Worm (Caenorhabditis elegans) whole organism, L4 larva: ENCODE data around the gene R08C7.5.
A peak's percentile ranks its signal among the peaks of the same experiment; 100 is the strongest.

Experiments
- F10B5.3 ChIP-seq: sonication (generic microtip); optimal IDR thresholded peaks from 2 replicates; lab custom pipeline; 2016; ENCODE audit warnings: mild to moderate bottlenecking, missing genetic modification characterization, missing compliant biosample characterization
- F44E2.7 ChIP-seq: fragments of 200-800 bp; sonication (Bioruptor generic); IDR thresholded peaks from 2 replicates; pipeline ENCODE4 v2.1.2; 2022; ENCODE audit warnings: missing genetic modification characterization, missing compliant biosample characterization
- R02D3.7 ChIP-seq: fragments of 150-350 bp; sonication (generic microtip); optimal IDR thresholded peaks from 3 replicates; lab custom pipeline; 2014; ENCODE audit warnings: missing biosample characterization, missing genetic modification characterization
- Y105C5A.15 ChIP-seq: fragments of 200-800 bp; sonication (Bioruptor generic); IDR thresholded peaks from 2 replicates; pipeline ENCODE4 v1.3.6; 2022; ENCODE audit warnings: missing genetic modification characterization, missing compliant biosample characterization
- Y75B8A.6 ChIP-seq: fragments of 200-800 bp; sonication (Bioruptor generic); IDR thresholded peaks from 2 replicates; pipeline ENCODE4 v1.3.6; 2022; ENCODE audit warnings: missing genetic modification reagents, missing genetic modification characterization, missing compliant biosample characterization
- ZK337.2 ChIP-seq: fragments of 200-800 bp; sonication (Bioruptor generic); IDR thresholded peaks from 2 replicates; pipeline ENCODE4 v1.3.6; 2022; ENCODE audit warnings: missing genetic modification reagents, missing genetic modification characterization, missing compliant biosample characterization
- aha-1 ChIP-seq: fragments of 150-350 bp; peaks from one replicate; lab custom pipeline; 2014; ENCODE audit warnings: missing biosample characterization, missing genetic modification characterization
- ama-1 ChIP-seq: fragments of 150-350 bp; optimal IDR thresholded peaks from 2 replicates; lab custom pipeline; 2014; ENCODE audit warnings: inconsistent platforms, mixed read lengths
- attf-4 ChIP-seq: sonication (generic microtip); optimal IDR thresholded peaks from 3 replicates; lab custom pipeline; 2017; ENCODE audit warnings: missing biosample characterization, missing genetic modification characterization
- ceh-32 ChIP-seq: sonication (generic microtip); optimal IDR thresholded peaks from 2 replicates; lab custom pipeline; 2016; ENCODE audit warnings: mild to moderate bottlenecking, missing genetic modification characterization, missing compliant biosample characterization; ENCODE audit not compliant: poor library complexity
- ceh-44 ChIP-seq: fragments of 200-800 bp; sonication (Bioruptor generic); IDR thresholded peaks from 2 replicates; pipeline ENCODE4 v1.3.6; 2022; ENCODE audit warnings: missing genetic modification reagents, missing genetic modification characterization, missing compliant biosample characterization
- ces-1 ChIP-seq: fragments of 150-350 bp; sonication (generic microtip); optimal IDR thresholded peaks from 4 replicates; lab custom pipeline; 2014; ENCODE audit warnings: missing biosample characterization, missing genetic modification reagents, missing genetic modification characterization
- ctbp-1 ChIP-seq: fragments of 200-800 bp; sonication (Bioruptor generic); IDR thresholded peaks from 2 replicates; pipeline ENCODE4 v1.3.6; 2022; ENCODE audit warnings: missing genetic modification reagents, missing genetic modification characterization, missing compliant biosample characterization
- daf-12 ChIP-seq: fragments of 150-350 bp; optimal IDR thresholded peaks from 2 replicates; lab custom pipeline; 2014; ENCODE audit warnings: missing biosample characterization, missing genetic modification reagents, missing genetic modification characterization
- daf-19 ChIP-seq: fragments of 200-800 bp; sonication (Bioruptor generic); conservative IDR thresholded peaks from 2 replicates; pipeline ENCODE4 v1.3.6; 2022; ENCODE audit warnings: missing genetic modification characterization, missing compliant biosample characterization
- daf-8 ChIP-seq: fragments of 200-800 bp; sonication (Bioruptor generic); IDR thresholded peaks from 2 replicates; pipeline ENCODE4 v1.3.6; 2022; ENCODE audit warnings: missing genetic modification characterization, missing compliant biosample characterization
- dmd-6 ChIP-seq: fragments of 200-800 bp; sonication (Bioruptor generic); IDR thresholded peaks from 2 replicates; pipeline ENCODE4 v1.3.6; 2022; ENCODE audit warnings: missing genetic modification reagents, missing genetic modification characterization, missing compliant biosample characterization
- dmd-9 ChIP-seq: fragments of 200-800 bp; sonication (Bioruptor generic); IDR thresholded peaks from 2 replicates; pipeline ENCODE4 v1.3.6; 2022; ENCODE audit warnings: missing genetic modification reagents, missing genetic modification characterization, missing compliant biosample characterization
- dpl-1 ChIP-seq: fragments of 150-350 bp; optimal IDR thresholded peaks from 2 replicates; lab custom pipeline; 2014; ENCODE audit warnings: missing biosample characterization, missing genetic modification reagents, missing genetic modification characterization
- hif-1 ChIP-seq, 2 experiments: sonication (generic microtip); optimal IDR thresholded peaks; 2 replicates each; lab custom pipeline; 2016 to 2017; ENCODE audit warnings: missing compliant biosample characterization in 2 of 2, missing genetic modification characterization in 2 of 2, missing genetic modification reagents in 2 of 2, missing genotype in 2 of 2, mild to moderate bottlenecking in 1 of 2
- hlh-11 ChIP-seq: fragments of 200-800 bp; sonication (Bioruptor generic); optimal IDR thresholded peaks from 2 replicates; lab custom pipeline; 2018; ENCODE audit warnings: mild to moderate bottlenecking, missing genetic modification characterization, missing compliant biosample characterization
- lin-15B ChIP-seq: fragments of 150-350 bp; sonication (generic microtip); optimal IDR thresholded peaks from 3 replicates; lab custom pipeline; 2014; ENCODE audit warnings: missing biosample characterization, missing genetic modification characterization
- lin-39 ChIP-seq: fragments of 150-350 bp; optimal IDR thresholded peaks from 2 replicates; lab custom pipeline; 2014; ENCODE audit warnings: missing biosample characterization, missing genetic modification reagents, missing genetic modification characterization
- lir-3 ChIP-seq: sonication (generic microtip); optimal IDR thresholded peaks from 2 replicates; lab custom pipeline; 2016; ENCODE audit warnings: mild to moderate bottlenecking, missing genetic modification characterization, missing compliant biosample characterization
- lsy-2 ChIP-seq, 2 experiments: fragments of 150-350 bp in 1 of 2; sonication (generic microtip) in 1 of 2; optimal IDR thresholded peaks; 2 replicates each; lab custom pipeline; 2014 to 2017; ENCODE audit warnings: missing biosample characterization in 2 of 2, missing genetic modification characterization in 2 of 2
- madf-5 ChIP-seq, 2 experiments: fragments of 200-800 bp; sonication (Bioruptor generic); IDR thresholded peaks; 2 replicates each; pipeline ENCODE4 v1.3.6; 2022; ENCODE audit warnings: missing compliant biosample characterization in 2 of 2, missing genetic modification characterization in 2 of 2
- madf-9 ChIP-seq: fragments of 200-800 bp; sonication (Bioruptor generic); conservative IDR thresholded peaks from 2 replicates; pipeline ENCODE4 v1.3.6; 2022; ENCODE audit warnings: missing genetic modification reagents, missing genetic modification characterization, missing compliant biosample characterization
- mxl-2 ChIP-seq: fragments of 200-800 bp; sonication (Bioruptor generic); conservative IDR thresholded peaks from 2 replicates; pipeline ENCODE4 v1.3.6; 2022; ENCODE audit warnings: missing genetic modification reagents, missing genetic modification characterization, missing compliant biosample characterization
- nhr-10 ChIP-seq: fragments of 150-350 bp; optimal IDR thresholded peaks from 2 replicates; lab custom pipeline; 2014; ENCODE audit warnings: missing biosample characterization, missing genetic modification characterization
- nhr-11 ChIP-seq: fragments of 150-350 bp; optimal IDR thresholded peaks from 2 replicates; lab custom pipeline; 2014; ENCODE audit warnings: missing biosample characterization, missing genetic modification characterization
- nhr-111 ChIP-seq: fragments of 200-800 bp; sonication (Bioruptor generic); optimal IDR thresholded peaks from 2 replicates; lab custom pipeline; 2018; ENCODE audit warnings: mild to moderate bottlenecking, missing genetic modification characterization, missing compliant biosample characterization
- nhr-237 ChIP-seq: sonication (generic microtip); optimal IDR thresholded peaks from 2 replicates; lab custom pipeline; 2017; ENCODE audit warnings: missing biosample characterization, missing genetic modification characterization
- nhr-25 ChIP-seq: sonication (generic microtip); optimal IDR thresholded peaks from 2 replicates; lab custom pipeline; 2017; ENCODE audit warnings: missing genetic modification characterization, mild to moderate bottlenecking, missing compliant biosample characterization, antibody characterized with exemption, moderate library complexity, borderline replicate concordance; ENCODE audit not compliant: insufficient read depth
- nhr-41 ChIP-seq: fragments of 200-800 bp; sonication (Bioruptor generic); IDR thresholded peaks from 2 replicates; pipeline ENCODE4 v1.3.6; 2022; ENCODE audit warnings: missing genetic modification reagents, missing genetic modification characterization, missing compliant biosample characterization
- nhr-48 ChIP-seq: sonication (generic microtip); optimal IDR thresholded peaks from 2 replicates; lab custom pipeline; 2016; ENCODE audit warnings: mild to moderate bottlenecking, missing genetic modification characterization, missing compliant biosample characterization
- nhr-6 ChIP-seq: fragments of 150-350 bp; optimal IDR thresholded peaks from 2 replicates; lab custom pipeline; 2014; ENCODE audit warnings: missing biosample characterization, missing genetic modification characterization
- pha-4 ChIP-seq, 2 experiments: fragments of 150-350 bp in 1 of 2; fragments of 200-800 bp in 1 of 2; sonication (Bioruptor generic) in 1 of 2; IDR thresholded peaks in 1 of 2; optimal IDR thresholded peaks in 1 of 2; 2 replicates each; pipeline versions ENCODE4 v1.3.6 to Lab custom; 2014 to 2022; ENCODE audit warnings: missing genetic modification characterization in 2 of 2, missing genetic modification reagents in 2 of 2, missing biosample characterization in 1 of 2, missing compliant biosample characterization in 1 of 2
- php-3 ChIP-seq: fragments of 200-800 bp; sonication (Bioruptor generic); IDR thresholded peaks from 2 replicates; pipeline ENCODE4 v1.3.6; 2022; ENCODE audit warnings: missing genetic modification reagents, missing genetic modification characterization, missing compliant biosample characterization
- pqm-1 ChIP-seq: sonication (generic microtip); optimal IDR thresholded peaks from 2 replicates; lab custom pipeline; 2017; ENCODE audit warnings: missing biosample characterization, missing genetic modification characterization
- set-16 ChIP-seq: fragments of 200-800 bp; sonication (Bioruptor generic); IDR thresholded peaks from 2 replicates; pipeline ENCODE4 v1.3.6; 2022; ENCODE audit warnings: missing genetic modification reagents, missing genetic modification characterization, missing compliant biosample characterization
- snpc-1.2 ChIP-seq: fragments of 200-800 bp; sonication (Bioruptor generic); IDR thresholded peaks from 2 replicates; pipeline ENCODE4 v1.3.6; 2022; ENCODE audit warnings: missing genetic modification reagents, missing genetic modification characterization, missing compliant biosample characterization
- tag-97 ChIP-seq: fragments of 200-800 bp; sonication (Bioruptor generic); IDR thresholded peaks from 2 replicates; pipeline ENCODE4 v1.3.6; 2022; ENCODE audit warnings: missing genetic modification characterization, missing compliant biosample characterization
- tra-1 ChIP-seq: fragments of 200-800 bp; sonication (Bioruptor generic); IDR thresholded peaks from 2 replicates; pipeline ENCODE4 v1.3.6; 2022; ENCODE audit warnings: missing genetic modification reagents, missing genetic modification characterization, missing compliant biosample characterization
- unc-130 ChIP-seq: sonication (generic microtip); optimal IDR thresholded peaks from 2 replicates; lab custom pipeline; 2016; ENCODE audit warnings: missing genetic modification reagents, missing genetic modification characterization, missing compliant biosample characterization
- unc-39 ChIP-seq: sonication (generic microtip); optimal IDR thresholded peaks from 2 replicates; lab custom pipeline; 2017; ENCODE audit warnings: missing biosample characterization, missing genetic modification characterization
- vab-7 ChIP-seq: fragments of 200-800 bp; sonication (Bioruptor generic); IDR thresholded peaks from 2 replicates; pipeline ENCODE4 v1.3.6; 2022; ENCODE audit warnings: missing genetic modification reagents, missing genetic modification characterization, missing compliant biosample characterization
- zfp-2 ChIP-seq: sonication (generic microtip); optimal IDR thresholded peaks from 2 replicates; lab custom pipeline; 2016; ENCODE audit warnings: mild to moderate bottlenecking, missing genetic modification characterization, missing compliant biosample characterization
- zfp-3 ChIP-seq: fragments of 200-800 bp; sonication (Bioruptor generic); conservative IDR thresholded peaks from 2 replicates; pipeline ENCODE4 v1.3.6; 2022; ENCODE audit warnings: missing genetic modification reagents, missing genetic modification characterization, missing compliant biosample characterization
- zip-2 ChIP-seq: fragments of 150-350 bp; optimal IDR thresholded peaks from 2 replicates; lab custom pipeline; 2014; ENCODE audit warnings: missing biosample characterization, missing genetic modification characterization
- ztf-11 ChIP-seq: fragments of 150-350 bp; optimal IDR thresholded peaks from 2 replicates; lab custom pipeline; 2014; ENCODE audit warnings: missing biosample characterization, missing genetic modification characterization

The R08C7.5 gene

DNA sequence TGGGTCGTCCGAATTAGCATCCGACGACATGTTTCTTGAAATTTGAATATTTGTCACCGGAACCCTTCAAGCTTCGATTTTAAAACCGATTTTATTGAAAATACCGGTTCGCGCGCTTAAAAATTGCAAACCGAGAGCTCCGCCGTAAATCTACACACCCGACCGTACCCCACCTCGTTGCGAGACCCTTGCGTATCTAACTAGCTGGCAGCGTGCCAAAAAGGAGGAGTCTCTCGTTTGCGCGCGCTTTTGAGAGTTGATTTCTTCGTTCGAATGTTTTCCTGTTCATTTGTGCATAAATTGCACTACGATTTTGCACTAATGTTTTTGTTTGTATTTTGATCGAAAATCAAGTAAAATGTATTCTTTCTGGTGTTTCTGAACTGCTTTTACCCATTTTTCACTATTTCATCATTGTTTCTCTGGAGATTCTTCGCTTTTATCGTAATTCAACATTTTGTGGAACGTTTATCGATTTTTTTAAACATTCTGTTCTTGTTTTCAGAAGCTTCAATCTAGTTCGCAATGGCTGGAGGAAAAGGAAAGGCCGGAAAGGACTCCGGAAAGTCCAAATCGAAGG, 15.8 kb downstream of the R08C7.5 start, which contains the start of the genes wapl-1 and htz-1 (continued):
- TF ChIP-seq php-3 (GFP tag; lab: Robert Waterston, UW) (no peak; the same call in 1 of the 2 replicates), nhr-25 (tag; lab: Kevin White, UChicago) (peak; percentile 88), attf-4 (tag; lab: Kevin White, UChicago) (no peak), vab-7 (GFP tag; lab: Robert Waterston, UW) (peak; percentile 52; the same call in 1 of the 2 replicates), daf-12 (no peak), F10B5.3 (peak; percentile 67), hlh-11 (tag; lab: Kevin White, UChicago) (peak; percentile 92), F44E2.7 (GFP tag; lab: Robert Waterston, UW) (no peak), zip-2 (peak; percentile 18), pha-4 (GFP tag; IDR thresholded peaks at IDR 0.05; lab: Robert Waterston, UW) (peak; percentile 88; the same call in 1 of the 2 replicates), pha-4 (tag; optimal IDR thresholded peaks at IDR 0.05; lab: Kevin White, UChicago) (peak; percentile 46), ama-1 (peak; percentile 88), ceh-32 (tag; lab: Kevin White, UChicago) (no peak), ctbp-1 (peak; percentile 84), dmd-9 (GFP tag; lab: Robert Waterston, UW) (peak; percentile 88), zfp-2 (tag; lab: Kevin White, UChicago) (peak; percentile 97), unc-130 (GFP tag; lab: Kevin White, UChicago) (peak; percentile 84), daf-19 (GFP tag; lab: Robert Waterston, UW) (no peak), lsy-2 (tag; optimal IDR thresholded peaks at IDR 0.05; lab: Kevin White, UChicago) (peak; percentile 98 to 99), set-16 (GFP tag; lab: Robert Waterston, UW) (peak; percentile 42; the same call in 1 of the 2 replicates), pqm-1 (no peak), dmd-6 (GFP tag; lab: Robert Waterston, UW) (peak; percentile 92), R02D3.7 (peak; percentile 93), snpc-1.2 (GFP tag; lab: Robert Waterston, UW) (peak; percentile 72), unc-39 (tag; lab: Kevin White, UChicago) (no peak), ztf-11 (tag; lab: Kevin White, UChicago) (no peak), ZK337.2 (GFP tag; lab: Robert Waterston, UW) (no peak), ceh-44 (peak; percentile 39; the same call in 1 of the 2 replicates), lin-39 (tag; lab: Kevin White, UChicago) (no peak), mxl-2 (0 out of 2 replicates have a peak, but pooled peaks have one; percentile 13), lin-15B (peak; percentile 76), daf-8 (GFP tag; lab: Robert Waterston, UW) (no peak), zfp-3 (GFP tag; lab: Robert Waterston, UW) (peak; percentile 80), Y105C5A.15 (GFP tag; lab: Robert Waterston, UW) (no peak), nhr-111 (GFP tag; lab: Kevin White, UChicago) (no peak), Y75B8A.6 (GFP tag; lab: Robert Waterston, UW) (0 out of 2 replicates have a peak, but pooled peaks have one; percentile 35), tra-1 (GFP tag; lab: Robert Waterston, UW) (peak; percentile 45; the same call in 1 of the 2 replicates), aha-1 (tag; lab: Kevin White, UChicago) (peak; percentile 100), nhr-6 (peak; percentile 97), nhr-11 (tag; lab: Kevin White, UChicago) (peak; percentile 97), nhr-237 (tag; lab: Kevin White, UChicago) (peak; percentile 59), nhr-48 (tag; lab: Kevin White, UChicago) (peak; percentile 78), ces-1 (GFP tag; lab: Kevin White, UChicago) (peak; percentile 59), dpl-1 (peak; percentile 98), nhr-10 (no peak), lir-3 (tag; lab: Kevin White, UChicago) (no peak), madf-9 (peak; percentile 77), madf-5 (GFP tag; IDR thresholded peaks at IDR 0.05; lab: Robert Waterston, UW) (no peak), tag-97 (no peak), hif-1 (tag; optimal IDR thresholded peaks at IDR 0.05; lab: Kevin White, UChicago) (peak; percentile 38 to 91), nhr-41 (GFP tag; lab: Robert Waterston, UW) (no peak)
